Worm (Caenorhabditis elegans) whole organism, L4/young adult: Measurements from ENCODE around the gene W06A7.4.

Experiments used
- W03F9.2 ChIP-seq: fragments of 150-350 bp; optimal IDR thresholded peaks from 2 replicates; lab custom pipeline; 2014; ENCODE audit warnings: missing biosample characterization, missing genetic modification characterization
- dao-5 ChIP-seq: sonication (generic microtip); optimal IDR thresholded peaks from 2 replicates; lab custom pipeline; 2016; ENCODE audit warnings: missing genotype, missing genetic modification characterization, moderate library complexity, missing compliant biosample characterization
- him-1 ChIP-seq: sonication (generic microtip); optimal IDR thresholded peaks from 2 replicates; lab custom pipeline; 2016; ENCODE audit warnings: missing genotype, missing genetic modification reagents, missing genetic modification characterization, missing compliant biosample characterization

DNA sequence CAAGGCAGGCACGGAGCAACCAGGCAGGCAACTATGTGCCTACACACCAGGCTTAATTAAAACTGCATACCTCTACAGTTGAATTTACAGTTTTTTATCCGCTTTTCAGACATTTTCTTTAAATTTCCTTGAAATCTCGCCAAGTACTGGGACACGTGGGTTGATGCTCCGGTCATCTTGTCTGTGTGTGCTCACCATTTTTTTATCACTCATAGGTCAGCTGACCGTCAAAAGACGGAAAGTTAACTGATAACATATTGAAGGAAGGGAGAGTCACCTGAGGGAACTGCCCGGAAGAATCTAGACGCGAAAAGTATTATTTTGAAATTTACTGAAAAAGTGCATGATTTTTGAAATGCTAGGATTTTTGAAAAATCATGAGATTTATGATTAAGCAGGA lies 26.3 kb downstream of the W06A7.4 start:
- TF ChIP-seq him-1 (tag; lab: Kevin White, UChicago) (no peak), W03F9.2 (tag; lab: Kevin White, UChicago) (no peak), dao-5 (tag; lab: Kevin White, UChicago) (no peak)
